Worm (Caenorhabditis elegans): ENCODE measurements around the gene dpy-31.

The dpy-31 gene

ce11 chrIII:7201378-7202256 lies at the start of gene dpy-31:
dpy-31 (plus strand) TSS chrIII:7202206.
- TF ChIP-seq Y116A8C.19 (tag; optimal IDR thresholded peaks at IDR 0.05; ENCODE audit: borderline replicate concordance) (no peak), egl-13 (tag; optimal IDR thresholded peaks at IDR 0.05) (no peak), lin-35 (GFP tag; optimal IDR thresholded peaks at IDR 0.05) (no peak), isw-1 (GFP tag; IDR thresholded peaks at IDR 0.05) (no peak), swsn-7 (tag; optimal IDR thresholded peaks at IDR 0.05) (no peak), nhr-28 (tag; optimal IDR thresholded peaks at IDR 0.05) (no peak), xbp-1 (tag; optimal IDR thresholded peaks at IDR 0.05) (no peak), zag-1 (tag; optimal IDR thresholded peaks at IDR 0.05) (no peak), dsc-1 (tag; optimal IDR thresholded peaks at IDR 0.05) (no peak), nhr-12 (tag; optimal IDR thresholded peaks at IDR 0.05) (no peak), fos-1 (tag; optimal IDR thresholded peaks at IDR 0.05) (no peak), lin-39 (tag; optimal IDR thresholded peaks at IDR 0.05) (no peak), lin-13 (GFP tag; optimal IDR thresholded peaks at IDR 0.05) (no peak), nhr-77 (tag; optimal IDR thresholded peaks at IDR 0.05) (no peak), mef-2 (tag; optimal IDR thresholded peaks at IDR 0.05) (no peak), nhr-71 (tag; optimal IDR thresholded peaks at IDR 0.05) (peak; percentile 37), nhr-237 (tag; optimal IDR thresholded peaks at IDR 0.05) (no peak), unc-86 (tag; optimal IDR thresholded peaks at IDR 0.05) (no peak), ztf-11 (tag; optimal IDR thresholded peaks at IDR 0.05) (no peak), C34B4.2 (tag; optimal IDR thresholded peaks at IDR 0.05) (no peak), tlp-1 (tag; optimal IDR thresholded peaks at IDR 0.05) (no peak), alr-1 (tag; optimal IDR thresholded peaks at IDR 0.05; ENCODE audit: borderline replicate concordance) (no peak), blmp-1 (tag; optimal IDR thresholded peaks at IDR 0.05) (peak; percentile 98), pag-3 (tag; optimal IDR thresholded peaks at IDR 0.05; ENCODE audit: borderline replicate concordance, insufficient read depth) (no peak), fkh-4 (tag; optimal IDR thresholded peaks at IDR 0.05; ENCODE audit: borderline replicate concordance) (no peak), mab-9 (GFP tag; IDR thresholded peaks at IDR 0.05) (no peak), ztf-4 (tag; optimal IDR thresholded peaks at IDR 0.05) (no peak), rnt-1 (tag; optimal IDR thresholded peaks at IDR 0.05) (no peak), sup-37 (GFP tag; optimal IDR thresholded peaks at IDR 0.05) (no peak), jun-1 (tag; optimal IDR thresholded peaks at IDR 0.05) (no peak), aha-1 (tag; optimal IDR thresholded peaks at IDR 0.05) (no peak), fkh-10 (GFP tag; optimal IDR thresholded peaks at IDR 0.05) (no peak), snu-23 (GFP tag; optimal IDR thresholded peaks at IDR 0.05) (peak; percentile 14), zip-4 (GFP tag; optimal IDR thresholded peaks at IDR 0.05) (no peak), unc-98 (GFP tag; IDR thresholded peaks at IDR 0.05) (no peak), lin-14 (GFP tag; optimal IDR thresholded peaks at IDR 0.05) (peak; percentile 58), hpl-2 (GFP tag; optimal IDR thresholded peaks at IDR 0.05) (no peak), egl-27 (tag; optimal IDR thresholded peaks at IDR 0.05) (no peak), mdl-1 (tag; optimal IDR thresholded peaks at IDR 0.05) (no peak), elt-2 (tag; optimal IDR thresholded peaks at IDR 0.05) (no peak), ces-1 (GFP tag; optimal IDR thresholded peaks at IDR 0.05) (no peak), F16B12.6 (tag; optimal IDR thresholded peaks at IDR 0.05) (no peak), vab-15 (tag; optimal IDR thresholded peaks at IDR 0.05) (no peak), nhr-20 (tag; optimal IDR thresholded peaks at IDR 0.05) (peak; percentile 35), aly-2 (tag; optimal IDR thresholded peaks at IDR 0.05) (no peak), efl-3 (GFP tag; optimal IDR thresholded peaks at IDR 0.05) (no peak), nhr-47 (tag; optimal IDR thresholded peaks at IDR 0.05) (no peak), elt-3 (tag; optimal IDR thresholded peaks at IDR 0.05) (peak in 3 of 6 experiments; percentile 10 to 79 (median 21)), unc-130 (tag; optimal IDR thresholded peaks at IDR 0.05) (no peak), sox-4 (tag; optimal IDR thresholded peaks at IDR 0.05) (no peak), ceh-82 (tag; optimal IDR thresholded peaks at IDR 0.05) (no peak)

Measured in whole organism, L1 larva.